Worm (Caenorhabditis elegans) whole organism, mixed stage, embryonic: ENCODE results near the gene twk-32.
A peak's percentile ranks its signal among the peaks of the same experiment; 100 is the strongest.

Source experiments
- blmp-1 ChIP-seq: fragments of 150-350 bp; optimal IDR thresholded peaks from 2 replicates; lab custom pipeline; 2014; ENCODE audit warnings: missing biosample characterization, missing genetic modification characterization
- lin-13 ChIP-seq: fragments of 150-350 bp; optimal IDR thresholded peaks from 2 replicates; lab custom pipeline; 2014; ENCODE audit warnings: missing biosample characterization, missing genetic modification characterization
- mab-5 ChIP-seq: fragments of 150-350 bp; optimal IDR thresholded peaks from 2 replicates; lab custom pipeline; 2014; ENCODE audit warnings: missing biosample characterization, missing genetic modification characterization
- nhr-237 ChIP-seq: fragments of 150-350 bp; optimal IDR thresholded peaks from 2 replicates; lab custom pipeline; 2014; ENCODE audit warnings: missing biosample characterization, missing genetic modification characterization
- nhr-76 ChIP-seq: sonication (generic microtip); optimal IDR thresholded peaks from 2 replicates; lab custom pipeline; 2017; ENCODE audit warnings: missing biosample characterization, missing genetic modification characterization
- pha-4 ChIP-seq: fragments of 150-350 bp; optimal IDR thresholded peaks from 2 replicates; lab custom pipeline; 2018; ENCODE audit warnings: missing biosample characterization, missing genetic modification reagents, missing genetic modification characterization
- snpc-4 ChIP-seq: fragments of 150-350 bp; optimal IDR thresholded peaks from 2 replicates; lab custom pipeline; 2014; ENCODE audit warnings: missing biosample characterization, missing genetic modification characterization
- sptf-1 ChIP-seq: sonication (generic microtip); optimal IDR thresholded peaks from 2 replicates; lab custom pipeline; 2017; ENCODE audit warnings: mild to moderate bottlenecking, missing genetic modification characterization, moderate library complexity, missing compliant biosample characterization
- unc-120 ChIP-seq: sonication (generic microtip); optimal IDR thresholded peaks from 2 replicates; lab custom pipeline; 2017; ENCODE audit warnings: missing genetic modification characterization, missing compliant biosample characterization; ENCODE audit not compliant: poor library complexity, severe bottlenecking
- unc-62 ChIP-seq: fragments of 150-350 bp; optimal IDR thresholded peaks from 2 replicates; lab custom pipeline; 2014; ENCODE audit warnings: missing biosample characterization, missing genetic modification reagents, missing genetic modification characterization
- ztf-11 ChIP-seq: fragments of 150-350 bp; optimal IDR thresholded peaks from 2 replicates; lab custom pipeline; 2014; ENCODE audit warnings: missing biosample characterization, missing genetic modification characterization

- TF ChIP-seq unc-120 (peak; percentile 91), mab-5 (no peak), blmp-1 (no peak), snpc-4 (tag; lab: Kevin White, UChicago) (no peak), nhr-76 (tag; lab: Kevin White, UChicago) (no peak), sptf-1 (tag; lab: Kevin White, UChicago) (peak; percentile 38), pha-4 (tag; lab: Kevin White, UChicago) (peak; percentile 97), nhr-237 (tag; lab: Kevin White, UChicago) (peak; percentile 82), unc-62 (GFP tag; lab: Kevin White, UChicago) (peak; percentile 94), ztf-11 (tag; lab: Kevin White, UChicago) (no peak), lin-13 (tag; lab: Kevin White, UChicago) (peak; percentile 78)
Measured at ce11 chrV:13789362-13789761, 7.1 kb upstream of the twk-32 start.
